Fruit fly (Drosophila melanogaster): ENCODE data around the gene CG5282.
A peak's percentile ranks its signal among the peaks of the same experiment; 100 is the strongest.

The CG5282 gene

DNA sequence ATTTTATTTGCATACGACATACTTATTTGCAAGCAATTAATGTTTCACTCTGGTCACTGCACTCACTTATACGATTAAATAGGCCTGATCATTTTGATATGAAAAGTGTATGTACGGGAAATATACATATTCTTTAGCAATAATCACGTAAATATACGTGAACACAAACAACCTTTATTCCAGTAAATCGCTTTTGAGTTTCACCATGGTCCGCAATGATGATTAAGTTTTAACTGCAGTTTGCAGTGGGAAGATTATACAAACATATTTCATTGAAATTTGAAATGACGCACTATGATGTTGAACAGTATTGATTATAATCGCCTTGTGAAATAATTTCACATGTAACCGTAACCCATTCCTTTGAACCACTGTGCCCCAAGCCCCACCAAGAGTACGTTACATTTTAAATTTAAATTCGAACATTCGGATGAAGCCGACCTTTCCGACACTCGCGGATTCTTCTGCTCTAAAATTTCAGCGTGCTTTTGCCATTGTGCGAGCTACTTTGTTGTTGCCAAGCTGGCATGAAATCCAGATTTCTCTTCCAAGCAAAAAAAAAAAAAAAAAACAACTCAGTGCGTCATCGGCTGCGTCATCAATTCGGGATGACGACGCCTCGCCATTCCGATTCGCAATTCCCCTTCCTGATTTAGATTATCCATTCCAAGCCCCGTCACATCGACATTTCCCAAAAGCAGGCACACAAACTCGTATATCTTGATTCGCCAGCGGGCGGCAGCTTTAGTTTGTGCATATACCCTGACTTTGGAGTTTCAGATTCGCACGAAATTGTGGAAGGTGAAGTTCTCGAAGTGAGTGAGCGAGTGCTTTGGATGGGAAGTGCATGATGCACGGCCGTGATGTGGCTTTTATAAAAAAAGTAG lies 22.1 kb downstream of the CG5282 start:
- TF ChIP-seq insv (optimal IDR thresholded peaks at IDR 0.05) (no peak), ttk (optimal IDR thresholded peaks at IDR 0.05) (no peak), Sin3A (optimal IDR thresholded peaks at IDR 0.05) (no peak), h (optimal IDR thresholded peaks at IDR 0.05) (no peak), psq (optimal IDR thresholded peaks at IDR 0.05) (peak; percentile 45), Myc (optimal IDR thresholded peaks at IDR 0.05) (no peak)

dm6 chr3L:20402665-20403492 lies 23.0 kb downstream of the CG5282 start:
- no peak for TF ChIP-seq h (optimal IDR thresholded peaks at IDR 0.05)
- peak; percentile 83 for TF ChIP-seq psq (optimal IDR thresholded peaks at IDR 0.05)
- no peak for TF ChIP-seq Myc (optimal IDR thresholded peaks at IDR 0.05)
- no peak for TF ChIP-seq ttk (optimal IDR thresholded peaks at IDR 0.05)

- TF ChIP-seq Sin3A (optimal IDR thresholded peaks at IDR 0.05) (no peak), h (optimal IDR thresholded peaks at IDR 0.05) (no peak), psq (optimal IDR thresholded peaks at IDR 0.05) (peak; percentile 89), insv (optimal IDR thresholded peaks at IDR 0.05) (peak; percentile 92)
These were observed 24.6 kb downstream of the CG5282 start, which contains the start of gene trbl for dm6 chr3L:20401026-20401912. Gene trbl, minus strand, starts transcription at chr3L:20401609.

dm6 chr3L:20400515-20400914 lies 25.4 kb downstream of the CG5282 start:
- TF ChIP-seq ttk (optimal IDR thresholded peaks at IDR 0.05) = peak; percentile 98
- TF ChIP-seq psq (optimal IDR thresholded peaks at IDR 0.05) = no peak

DNA sequence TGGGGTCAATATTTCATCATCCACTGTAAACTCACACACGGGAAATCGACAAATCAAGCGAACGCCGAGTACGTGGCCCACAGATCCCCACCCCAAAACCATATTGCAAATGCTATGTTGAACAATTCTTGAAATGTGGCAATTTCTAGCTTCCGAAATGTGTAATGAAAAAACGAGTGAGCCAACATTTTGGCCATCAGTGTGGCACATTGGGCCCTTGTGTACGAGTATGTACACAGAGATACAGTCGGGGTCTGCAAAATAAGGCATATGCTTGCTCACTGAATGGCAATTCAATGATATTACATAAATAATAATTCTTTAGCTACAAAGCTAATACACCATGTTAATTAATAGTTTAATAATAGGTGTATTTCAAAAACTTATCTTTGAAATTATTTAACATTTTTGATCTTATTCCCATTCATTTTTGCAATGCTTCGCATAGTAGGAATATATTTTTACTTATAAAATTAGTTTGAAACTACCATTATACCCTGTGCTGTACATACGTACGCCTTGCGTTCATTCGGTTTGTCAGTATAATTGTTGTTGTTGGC lies 26.2 kb downstream of the CG5282 start:
- TF ChIP-seq Sin3A (optimal IDR thresholded peaks at IDR 0.05) = no peak
- TF ChIP-seq h (optimal IDR thresholded peaks at IDR 0.05) = no peak
- no peak for TF ChIP-seq psq (optimal IDR thresholded peaks at IDR 0.05)
- no peak for TF ChIP-seq Myc (optimal IDR thresholded peaks at IDR 0.05)
- TF ChIP-seq insv (optimal IDR thresholded peaks at IDR 0.05) = no peak
- no peak for TF ChIP-seq ttk (optimal IDR thresholded peaks at IDR 0.05)

dm6 chr3L:20398243-20399222 lies 27.3 kb downstream of the CG5282 start:
- TF ChIP-seq ttk (optimal IDR thresholded peaks at IDR 0.05) (no peak), h (optimal IDR thresholded peaks at IDR 0.05) (no peak), Sin3A (optimal IDR thresholded peaks at IDR 0.05) (no peak), insv (optimal IDR thresholded peaks at IDR 0.05) (no peak), Myc (optimal IDR thresholded peaks at IDR 0.05) (no peak), psq (optimal IDR thresholded peaks at IDR 0.05) (no peak)

dm6 chr3L:20397770-20398169 lies 28.1 kb downstream of the CG5282 start:
- TF ChIP-seq Myc (optimal IDR thresholded peaks at IDR 0.05) (no peak), psq (optimal IDR thresholded peaks at IDR 0.05) (no peak), h (optimal IDR thresholded peaks at IDR 0.05) (no peak), insv (optimal IDR thresholded peaks at IDR 0.05) (no peak), ttk (optimal IDR thresholded peaks at IDR 0.05) (no peak), Sin3A (optimal IDR thresholded peaks at IDR 0.05) (no peak)

dm6 chr3L:20396047-20396446 lies 29.8 kb downstream of the CG5282 start:
- TF ChIP-seq psq (optimal IDR thresholded peaks at IDR 0.05) = no peak
- TF ChIP-seq h (optimal IDR thresholded peaks at IDR 0.05) = no peak
- no peak for TF ChIP-seq insv (optimal IDR thresholded peaks at IDR 0.05)
- TF ChIP-seq ttk (optimal IDR thresholded peaks at IDR 0.05) = no peak
- TF ChIP-seq Sin3A (optimal IDR thresholded peaks at IDR 0.05) = no peak
- TF ChIP-seq Myc (optimal IDR thresholded peaks at IDR 0.05) = no peak

DNA sequence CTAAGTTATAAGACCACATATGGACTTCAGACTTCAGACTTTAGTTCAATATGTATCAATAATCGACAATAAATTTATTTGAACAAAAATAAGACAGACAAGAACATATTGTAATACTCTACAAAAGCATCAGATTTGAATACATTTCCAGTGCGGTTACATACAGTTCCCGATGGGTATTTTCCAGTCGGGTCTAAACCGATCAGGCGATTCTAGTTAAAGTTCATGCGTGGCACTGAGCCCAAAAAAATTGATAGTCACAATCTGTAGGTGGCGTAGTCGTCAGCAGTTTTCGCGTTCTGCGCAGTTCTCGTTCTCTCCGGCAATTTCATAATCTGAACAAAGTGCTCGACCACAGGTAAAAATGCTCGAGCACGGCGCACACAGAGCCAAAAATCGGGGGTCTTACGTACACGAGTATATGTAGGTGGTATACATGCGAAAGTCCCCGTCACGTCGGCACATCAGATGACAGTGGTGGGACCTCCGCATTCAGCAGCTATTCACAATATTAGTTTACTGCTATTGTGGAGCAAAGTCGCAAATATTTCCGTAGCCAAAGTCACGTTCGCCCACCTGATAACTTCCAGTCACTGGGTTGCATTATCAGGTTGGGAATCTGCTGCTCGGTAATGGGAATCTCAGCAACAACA lies 30.5 kb downstream of the CG5282 start:
- no peak for TF ChIP-seq Myc (optimal IDR thresholded peaks at IDR 0.05)
- TF ChIP-seq ttk (optimal IDR thresholded peaks at IDR 0.05) = no peak
- TF ChIP-seq psq (optimal IDR thresholded peaks at IDR 0.05) = no peak
- TF ChIP-seq Sin3A (optimal IDR thresholded peaks at IDR 0.05) = no peak
- TF ChIP-seq h (optimal IDR thresholded peaks at IDR 0.05) = no peak
- TF ChIP-seq insv (optimal IDR thresholded peaks at IDR 0.05) = no peak

DNA sequence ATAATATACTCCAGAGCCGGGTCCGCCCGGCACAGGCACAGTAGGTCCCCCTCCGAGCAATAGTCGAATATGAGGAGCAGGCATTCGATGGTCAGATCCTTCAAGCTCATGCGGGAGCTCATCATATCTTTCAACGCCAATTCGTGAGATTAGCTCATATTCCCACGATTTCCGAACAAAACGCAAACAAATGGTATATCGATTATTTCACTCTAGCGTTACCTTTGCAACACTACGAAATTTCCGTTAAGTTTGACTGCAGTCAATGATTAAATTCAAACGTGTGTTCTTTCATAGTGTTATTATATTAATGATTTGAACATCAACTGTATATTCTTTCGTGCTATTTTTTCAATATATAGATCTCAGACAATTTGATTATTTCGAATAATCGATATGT lies 32.5 kb downstream of the CG5282 start, which contains the start of gene CG33969:
Gene CG33969, minus strand, starts transcription at position 197 of the 400 bp plus-strand sequence.
- TF ChIP-seq insv (optimal IDR thresholded peaks at IDR 0.05) (no peak), psq (optimal IDR thresholded peaks at IDR 0.05) (no peak), Sin3A (optimal IDR thresholded peaks at IDR 0.05) (no peak), ttk (optimal IDR thresholded peaks at IDR 0.05) (no peak), h (optimal IDR thresholded peaks at IDR 0.05) (no peak), Myc (optimal IDR thresholded peaks at IDR 0.05) (no peak)

Data from Kc167 (cell line).